Worm (Caenorhabditis elegans) whole organism, mixed stage, embryonic: ENCODE results near the gene sym-3.

Source experiments
- ceh-43 ChIP-seq: fragments of 200-800 bp; sonication (Bioruptor generic); optimal IDR thresholded peaks from 2 replicates; lab custom pipeline; 2018; ENCODE audit warnings: mild to moderate bottlenecking, missing genetic modification characterization, moderate library complexity, missing compliant biosample characterization
- lin-32 ChIP-seq: fragments of 200-800 bp; sonication (Bioruptor generic); optimal IDR thresholded peaks from 2 replicates; lab custom pipeline; 2018; ENCODE audit warnings: mild to moderate bottlenecking, missing genetic modification characterization, missing compliant biosample characterization
- snpc-4 ChIP-seq: fragments of 150-350 bp; optimal IDR thresholded peaks from 2 replicates; lab custom pipeline; 2014; ENCODE audit warnings: missing biosample characterization, missing genetic modification characterization
- unc-62 ChIP-seq: fragments of 150-350 bp; optimal IDR thresholded peaks from 2 replicates; lab custom pipeline; 2014; ENCODE audit warnings: missing biosample characterization, missing genetic modification reagents, missing genetic modification characterization

DNA sequence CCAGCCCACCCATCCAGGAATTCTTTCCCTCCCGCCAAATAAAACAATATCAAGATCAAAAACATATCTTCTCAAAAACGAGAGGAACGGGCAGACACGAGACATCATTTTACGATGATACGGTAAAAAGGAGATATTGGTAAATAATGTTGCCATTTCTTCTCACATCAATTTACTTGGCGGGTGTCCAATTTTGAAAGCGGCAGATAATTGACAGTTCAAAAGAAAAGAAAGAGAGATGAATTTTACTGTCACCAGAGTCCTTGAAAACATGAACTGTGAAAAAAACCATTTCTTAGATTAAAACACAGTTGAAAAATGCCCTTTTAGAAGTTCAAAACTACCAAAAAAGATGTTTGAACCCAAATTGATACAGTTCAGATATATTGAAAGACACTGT, 37.1 kb downstream of the sym-3 start:
- TF ChIP-seq lin-32 (GFP tag; lab: Kevin White, UChicago) (no peak), ceh-43 (GFP tag; lab: Kevin White, UChicago) (no peak), unc-62 (GFP tag; lab: Kevin White, UChicago) (peak; percentile 15), snpc-4 (tag; lab: Kevin White, UChicago) (no peak)
